Worm (Caenorhabditis elegans) whole organism, young adult: Measurements from ENCODE around the gene dpy-13.

ENCODE experiments used
- ama-1 ChIP-seq, 3 experiments: fragments of 150-350 bp in 1 of 3; sonication (generic microtip) in 2 of 3; optimal IDR thresholded peaks; 2 replicates each; lab custom pipeline; 2014 to 2018; ENCODE audit warnings: missing biosample characterization in 2 of 3, missing genetic modification characterization in 2 of 3, missing genetic modification reagents in 2 of 3
- attf-6 ChIP-seq: fragments of 200-800 bp; sonication (Bioruptor generic); IDR thresholded peaks from 2 replicates; pipeline ENCODE4 v1.3.6; 2022; ENCODE audit warnings: missing genetic modification reagents, missing genetic modification characterization, missing compliant biosample characterization

- TF ChIP-seq ama-1 (optimal IDR thresholded peaks at IDR 0.05; lab: Kevin White, UChicago) (no peak), ama-1 (GFP tag; optimal IDR thresholded peaks at IDR 0.05; lab: Kevin White, UChicago) (no peak), attf-6 (GFP tag; lab: Robert Waterston, UW) (no peak)
These were observed 22.7 kb upstream of the dpy-13 start for ce11 chrIV:4212733-4213132.
